Worm (Caenorhabditis elegans) whole organism, L1 larva: ENCODE measurements around the gene vps-53.

Experiments used
- C34B4.2 ChIP-seq: sonication (generic microtip); optimal IDR thresholded peaks from 2 replicates; lab custom pipeline; 2017; ENCODE audit warnings: mild to moderate bottlenecking, missing genetic modification characterization, missing compliant biosample characterization
- alr-1 ChIP-seq: fragments of 200-800 bp; sonication (Bioruptor generic); optimal IDR thresholded peaks from 2 replicates; lab custom pipeline; 2018; ENCODE audit warnings: borderline replicate concordance, mild to moderate bottlenecking, missing genetic modification characterization, missing compliant biosample characterization
- aly-2 ChIP-seq: fragments of 150-350 bp; optimal IDR thresholded peaks from 2 replicates; lab custom pipeline; 2014; ENCODE audit warnings: missing biosample characterization, missing genetic modification characterization
- ama-1 ChIP-seq: fragments of 150-350 bp; optimal IDR thresholded peaks from 2 replicates; lab custom pipeline; 2014
- blmp-1 ChIP-seq: fragments of 150-350 bp; optimal IDR thresholded peaks from 2 replicates; lab custom pipeline; 2014; ENCODE audit warnings: missing biosample characterization, missing genetic modification characterization
- ceh-8 ChIP-seq: fragments of 200-800 bp; sonication (Bioruptor generic); optimal IDR thresholded peaks from 2 replicates; lab custom pipeline; 2018; ENCODE audit warnings: mild to moderate bottlenecking, missing genetic modification characterization, moderate library complexity, missing compliant biosample characterization
- ceh-82 ChIP-seq, 3 experiments: fragments of 150-350 bp in 1 of 3; sonication (generic microtip) in 2 of 3; optimal IDR thresholded peaks; 2 replicates each; lab custom pipeline; 2014 to 2017; ENCODE audit warnings: missing biosample characterization in 3 of 3, missing genetic modification characterization in 3 of 3
- ceh-90 ChIP-seq: sonication (generic microtip); optimal IDR thresholded peaks from 2 replicates; lab custom pipeline; 2016; ENCODE audit warnings: missing genetic modification characterization, missing compliant biosample characterization
- dpl-1 ChIP-seq, 3 experiments: fragments of 150-350 bp in 2 of 3; sonication (generic microtip) in 1 of 3; optimal IDR thresholded peaks; 2 replicates each; lab custom pipeline; 2014 to 2017; ENCODE audit warnings: missing biosample characterization in 3 of 3, missing genetic modification characterization in 3 of 3, missing genetic modification reagents in 3 of 3
- efl-1 ChIP-seq, 4 experiments: fragments of 150-350 bp; optimal IDR thresholded peaks in 3 of 4; peaks in 1 of 4; 1 replicate in 1 of 4; 2 replicates in 3 of 4; lab custom pipeline; 2014; ENCODE audit warnings: missing biosample characterization in 2 of 4, missing genetic modification characterization in 2 of 4, missing genetic modification reagents in 2 of 4
- egl-27 ChIP-seq, 2 experiments: fragments of 150-350 bp in 1 of 2; sonication (generic microtip); optimal IDR thresholded peaks; 3 replicates each; lab custom pipeline; 2017 to 2018; ENCODE audit warnings: missing biosample characterization in 2 of 2, missing genetic modification characterization in 2 of 2, missing genetic modification reagents in 2 of 2
- elt-2 ChIP-seq: sonication (generic microtip); optimal IDR thresholded peaks from 2 replicates; lab custom pipeline; 2016; ENCODE audit warnings: missing genetic modification characterization, mild to moderate bottlenecking, inconsistent platforms, missing compliant biosample characterization, missing genetic modification reagents
- ets-5 ChIP-seq: fragments of 200-800 bp; sonication (Bioruptor generic); IDR thresholded peaks from 2 replicates; pipeline ENCODE4 v1.3.6; 2022; ENCODE audit warnings: missing genetic modification characterization, missing compliant biosample characterization
- fkh-10 ChIP-seq: sonication (generic microtip); optimal IDR thresholded peaks from 2 replicates; lab custom pipeline; 2017; ENCODE audit warnings: missing biosample characterization, missing genetic modification reagents, missing genetic modification characterization
- hlh-17 ChIP-seq: fragments of 200-800 bp; sonication (Bioruptor generic); optimal IDR thresholded peaks from 2 replicates; lab custom pipeline; 2018; ENCODE audit warnings: missing genetic modification characterization, mild to moderate bottlenecking, missing compliant biosample characterization, moderate library complexity, borderline replicate concordance
- hlh-4 ChIP-seq: sonication (generic microtip); optimal IDR thresholded peaks from 2 replicates; lab custom pipeline; 2016; ENCODE audit warnings: mild to moderate bottlenecking, missing genetic modification characterization, missing compliant biosample characterization
- irx-1 ChIP-seq: sonication (generic microtip); optimal IDR thresholded peaks from 2 replicates; lab custom pipeline; 2016; ENCODE audit warnings: missing genetic modification characterization, missing compliant biosample characterization
- isw-1 ChIP-seq: fragments of 200-800 bp; sonication (Bioruptor generic); IDR thresholded peaks from 2 replicates; pipeline ENCODE4 v1.3.6; 2022; ENCODE audit warnings: missing genetic modification characterization, missing compliant biosample characterization
- lin-13 ChIP-seq: fragments of 150-350 bp; optimal IDR thresholded peaks from 2 replicates; lab custom pipeline; 2014; ENCODE audit warnings: missing biosample characterization, missing genetic modification reagents, missing genetic modification characterization
- lin-14 ChIP-seq: fragments of 200-800 bp; sonication (Bioruptor generic); optimal IDR thresholded peaks from 2 replicates; lab custom pipeline; 2018; ENCODE audit warnings: mild to moderate bottlenecking, missing genetic modification characterization, moderate library complexity, missing compliant biosample characterization
- lin-15B ChIP-seq: fragments of 150-350 bp; sonication (generic microtip); optimal IDR thresholded peaks from 3 replicates; lab custom pipeline; 2014; ENCODE audit warnings: missing biosample characterization, missing genetic modification characterization
- lin-35 ChIP-seq, 2 experiments: fragments of 150-350 bp; optimal IDR thresholded peaks; 2 replicates each; lab custom pipeline; 2014; ENCODE audit warnings: missing biosample characterization in 2 of 2, missing genetic modification characterization in 2 of 2, missing genetic modification reagents in 2 of 2
- lin-39 ChIP-seq: fragments of 150-350 bp; optimal IDR thresholded peaks from 2 replicates; lab custom pipeline; 2014; ENCODE audit warnings: missing biosample characterization, missing genetic modification reagents, missing genetic modification characterization
- lir-3 ChIP-seq: sonication (generic microtip); optimal IDR thresholded peaks from 2 replicates; lab custom pipeline; 2016; ENCODE audit warnings: mild to moderate bottlenecking, missing genetic modification characterization, moderate library complexity, missing compliant biosample characterization; ENCODE audit not compliant: poor library complexity
- lsy-2 ChIP-seq, 2 experiments: fragments of 150-350 bp; optimal IDR thresholded peaks; 2 replicates each; lab custom pipeline; 2014; ENCODE audit warnings: missing biosample characterization in 2 of 2, missing genetic modification characterization in 2 of 2
- mep-1 ChIP-seq: fragments of 150-350 bp; optimal IDR thresholded peaks from 2 replicates; lab custom pipeline; 2014; ENCODE audit warnings: missing biosample characterization, missing genetic modification characterization
- nhr-20 ChIP-seq: sonication (generic microtip); optimal IDR thresholded peaks from 2 replicates; lab custom pipeline; 2016; ENCODE audit warnings: mild to moderate bottlenecking, missing genetic modification characterization, missing compliant biosample characterization
- nhr-47 ChIP-seq: sonication (generic microtip); optimal IDR thresholded peaks from 2 replicates; lab custom pipeline; 2016; ENCODE audit warnings: mild to moderate bottlenecking, missing genetic modification characterization, moderate library complexity, missing compliant biosample characterization
- nhr-77 ChIP-seq: fragments of 150-350 bp; optimal IDR thresholded peaks from 2 replicates; lab custom pipeline; 2014; ENCODE audit warnings: missing biosample characterization, missing genetic modification characterization
- nhr-85 ChIP-seq: sonication (generic microtip); peaks from one replicate; lab custom pipeline; 2016; ENCODE audit warnings: missing genetic modification characterization, inconsistent platforms, missing compliant biosample characterization
- nhr-90 ChIP-seq: sonication (generic microtip); optimal IDR thresholded peaks from 2 replicates; lab custom pipeline; 2016; ENCODE audit warnings: mild to moderate bottlenecking, missing genetic modification characterization, missing compliant biosample characterization; ENCODE audit not compliant: poor library complexity
- pax-3 ChIP-seq: fragments of 200-800 bp; sonication (Bioruptor generic); optimal IDR thresholded peaks from 2 replicates; lab custom pipeline; 2018; ENCODE audit warnings: mild to moderate bottlenecking, missing genetic modification characterization, moderate library complexity, missing compliant biosample characterization
- skn-1 ChIP-seq: fragments of 150-350 bp; optimal IDR thresholded peaks from 2 replicates; lab custom pipeline; 2014; ENCODE audit warnings: missing biosample characterization, missing genetic modification characterization
- snu-23 ChIP-seq: sonication (generic microtip); optimal IDR thresholded peaks from 2 replicates; lab custom pipeline; 2016; ENCODE audit warnings: missing genetic modification characterization, missing compliant biosample characterization
- sup-37 ChIP-seq: fragments of 200-800 bp; sonication (Bioruptor generic); optimal IDR thresholded peaks from 2 replicates; lab custom pipeline; 2018; ENCODE audit warnings: mild to moderate bottlenecking, missing genetic modification characterization, missing compliant biosample characterization
- tbx-2 ChIP-seq: sonication (generic microtip); optimal IDR thresholded peaks from 2 replicates; lab custom pipeline; 2016; ENCODE audit warnings: missing genetic modification characterization, missing compliant biosample characterization
- unc-130 ChIP-seq: fragments of 150-350 bp; optimal IDR thresholded peaks from 2 replicates; lab custom pipeline; 2017; ENCODE audit warnings: missing biosample characterization, missing genetic modification characterization, inconsistent platforms
- unc-86 ChIP-seq: sonication (generic microtip); optimal IDR thresholded peaks from 2 replicates; lab custom pipeline; 2016; ENCODE audit warnings: missing genetic modification characterization, missing compliant biosample characterization
- vab-15 ChIP-seq: sonication (generic microtip); optimal IDR thresholded peaks from 2 replicates; lab custom pipeline; 2017; ENCODE audit warnings: missing genotype, mild to moderate bottlenecking, missing genetic modification characterization, missing compliant biosample characterization
- ztf-11 ChIP-seq, 2 experiments: sonication (generic microtip); optimal IDR thresholded peaks; 2 replicates each; lab custom pipeline; 2016 to 2017; ENCODE audit warnings: missing genetic modification characterization in 2 of 2, missing biosample characterization in 1 of 2, missing compliant biosample characterization in 1 of 2

vps-53 gene

DNA sequence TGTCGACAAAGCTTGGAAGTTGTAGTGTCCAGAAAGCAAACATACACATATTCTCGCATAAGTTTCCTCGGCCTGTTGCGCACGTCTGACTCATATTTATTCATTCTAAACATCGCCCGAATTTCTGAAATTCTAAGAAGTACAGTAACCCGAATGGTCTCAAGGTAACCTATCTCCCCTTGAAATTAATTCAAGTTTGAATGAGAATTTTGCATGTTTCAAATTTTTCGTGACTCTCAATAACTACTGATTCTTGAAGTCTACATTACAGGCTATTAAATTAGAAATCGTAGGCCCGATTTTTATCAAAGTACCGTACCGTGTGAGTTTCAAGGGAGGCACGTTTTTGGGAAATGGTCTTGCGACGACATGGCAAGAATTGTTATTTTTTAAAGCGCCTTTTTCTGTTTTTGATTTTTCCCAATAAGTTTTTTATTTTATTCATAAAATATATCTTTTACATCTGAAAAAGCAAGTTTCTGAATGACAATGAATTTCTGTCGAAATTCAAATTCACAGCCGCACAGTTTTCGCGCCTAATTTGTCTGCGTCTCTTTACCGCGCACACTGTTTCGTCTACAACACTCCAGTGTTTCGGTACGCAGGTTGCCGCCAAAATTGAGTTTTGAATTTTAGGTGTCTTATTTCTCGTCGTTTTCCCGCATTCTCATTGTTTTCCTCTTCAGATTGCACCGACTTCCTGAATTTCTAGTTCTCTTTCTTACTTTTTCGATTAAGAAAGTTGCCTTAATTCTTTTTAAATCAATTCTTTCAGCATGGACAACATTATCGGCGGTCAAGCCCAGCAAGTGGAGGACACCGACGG, 36.5 kb upstream of the vps-53 start, which contains the start of the genes R10E11.9 and mcm-6 (continued):
- TF ChIP-seq lin-13 (GFP tag; lab: Kevin White, UChicago) (peak; percentile 26), efl-1 (optimal IDR thresholded peaks at IDR 0.05; lab: Kevin White, UChicago) (peak; percentile 78 to 83), efl-1 (GFP tag; optimal IDR thresholded peaks at IDR 0.05 in 1 of 2; lab: Kevin White, UChicago) (peak; percentile 83 to 97), blmp-1 (tag; lab: Kevin White, UChicago) (peak; percentile 47), ceh-8 (no peak), nhr-85 (peak; percentile 52), egl-27 (tag; optimal IDR thresholded peaks at IDR 0.05; lab: Kevin White, UChicago) (no peak), aly-2 (tag; lab: Kevin White, UChicago) (no peak), dpl-1 (GFP tag; optimal IDR thresholded peaks at IDR 0.05; lab: Kevin White, UChicago) (peak; percentile 87 to 89 (median 88)), nhr-77 (no peak), hlh-4 (tag; lab: Kevin White, UChicago) (no peak), snu-23 (GFP tag; lab: Kevin White, UChicago) (peak; percentile 35), nhr-20 (tag; lab: Kevin White, UChicago) (peak; percentile 42), lin-39 (no peak), ztf-11 (tag; optimal IDR thresholded peaks at IDR 0.05; lab: Kevin White, UChicago) (no peak), skn-1 (peak; percentile 58), unc-86 (no peak), fkh-10 (GFP tag; lab: Kevin White, UChicago) (no peak), nhr-47 (tag; lab: Kevin White, UChicago) (no peak), alr-1 (tag; lab: Kevin White, UChicago) (no peak)
- TF ChIP-seq, all 84 proteins: peak for 17

DNA sequence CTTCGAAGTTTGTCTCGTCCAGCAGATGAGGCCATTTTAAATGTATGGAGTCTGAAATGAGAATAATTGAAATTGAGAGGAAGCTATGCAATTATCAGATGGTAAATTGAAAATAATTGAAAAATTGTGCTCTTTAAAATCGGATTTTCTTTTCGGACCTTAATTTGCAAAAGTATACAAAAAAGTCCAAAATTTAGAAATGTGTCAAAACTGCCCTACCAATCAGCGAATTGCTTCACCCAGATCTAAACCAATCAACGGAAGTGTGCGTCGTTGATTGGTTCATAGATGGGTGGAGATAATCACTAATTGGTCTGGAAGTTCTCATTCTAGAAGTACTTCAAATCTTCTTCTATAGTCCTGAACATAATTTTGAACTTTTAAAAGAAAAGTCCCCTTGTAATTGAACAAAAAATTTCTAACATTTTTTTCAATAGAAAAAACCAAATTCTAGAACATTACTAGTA, 32.3 kb upstream of the vps-53 start, which contains the start of gene R10E11.5:
Gene R10E11.5 (minus strand): TSS at position 51 of the 467 bp plus-strand sequence.
- TF ChIP-seq sup-37 (GFP tag; lab: Kevin White, UChicago) = no peak
- TF ChIP-seq irx-1 (tag; lab: Kevin White, UChicago) = no peak
- no peak for TF ChIP-seq C34B4.2
- no peak for TF ChIP-seq vab-15 (tag; lab: Kevin White, UChicago)
- no peak for TF ChIP-seq isw-1 (GFP tag; lab: Robert Waterston, UW)
- TF ChIP-seq ceh-8 = no peak
- TF ChIP-seq lsy-2 (tag; optimal IDR thresholded peaks at IDR 0.05; lab: Kevin White, UChicago) = no peak
- no peak for TF ChIP-seq nhr-90 (tag; lab: Kevin White, UChicago)
- no peak for TF ChIP-seq mep-1 (tag; lab: Kevin White, UChicago)
- TF ChIP-seq lin-14 (GFP tag; lab: Kevin White, UChicago) = no peak
- TF ChIP-seq tbx-2 = no peak
- no peak for TF ChIP-seq unc-130 (tag; lab: Kevin White, UChicago)
- TF ChIP-seq snu-23 (GFP tag; lab: Kevin White, UChicago) = no peak
- no peak for TF ChIP-seq alr-1 (tag; lab: Kevin White, UChicago)
- TF ChIP-seq ets-5 (GFP tag; lab: Robert Waterston, UW) = no peak

DNA sequence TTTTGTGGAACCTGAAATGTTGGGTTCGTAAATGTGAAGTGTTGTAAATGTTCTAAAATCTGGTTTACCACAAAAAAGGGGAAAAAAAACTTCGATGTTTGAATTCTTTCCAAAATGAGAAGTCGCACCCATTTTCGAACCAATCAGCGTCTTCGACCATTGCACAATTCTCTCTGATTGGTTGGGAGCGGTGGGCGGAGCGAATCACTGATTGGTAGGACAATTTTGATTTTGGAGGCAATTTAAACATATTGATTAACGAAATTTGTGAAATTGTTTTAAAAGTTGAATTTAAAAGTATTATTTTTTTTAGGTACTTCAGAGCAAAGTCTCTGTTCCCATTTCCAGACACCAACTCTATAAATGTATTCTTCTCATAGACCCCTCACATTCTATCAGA, 31.8 kb upstream of the vps-53 start:
- TF ChIP-seq dpl-1 (GFP tag; optimal IDR thresholded peaks at IDR 0.05; lab: Kevin White, UChicago) (no peak), ama-1 (lab: Kevin White, UChicago) (no peak), efl-1 (optimal IDR thresholded peaks at IDR 0.05; lab: Kevin White, UChicago) (no peak), efl-1 (GFP tag; optimal IDR thresholded peaks at IDR 0.05 in 1 of 2; lab: Kevin White, UChicago) (peak in 1 of 2 experiments; percentile 51)

DNA sequence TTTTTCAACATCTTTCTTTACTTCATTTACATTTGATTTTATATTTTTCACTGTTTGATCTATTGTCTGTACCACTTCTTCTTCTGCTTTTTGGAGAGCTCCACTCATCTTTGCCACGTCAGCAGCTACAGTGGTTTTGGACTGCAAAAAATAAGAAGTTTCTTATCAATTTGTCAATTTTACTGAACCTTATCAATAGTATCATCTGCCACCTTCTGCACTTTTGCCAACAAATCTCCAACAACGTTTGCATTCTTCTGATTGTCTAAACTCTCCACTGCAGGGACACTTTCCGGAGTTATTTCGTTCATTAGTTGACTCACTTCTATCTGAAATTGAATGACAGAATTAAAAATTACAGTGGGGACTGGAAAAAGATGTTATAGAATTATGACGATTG, 29.5 kb upstream of the vps-53 start:
- TF ChIP-seq ztf-11 (tag; optimal IDR thresholded peaks at IDR 0.05; lab: Kevin White, UChicago) (no peak), lir-3 (tag; lab: Kevin White, UChicago) (no peak), hlh-17 (GFP tag; lab: Kevin White, UChicago) (no peak), snu-23 (GFP tag; lab: Kevin White, UChicago) (no peak), ceh-82 (tag; optimal IDR thresholded peaks at IDR 0.05; lab: Kevin White, UChicago) (no peak), lin-35 (GFP tag; optimal IDR thresholded peaks at IDR 0.05; lab: Kevin White, UChicago) (peak in 1 of 2 experiments; percentile 15), pax-3 (tag; lab: Kevin White, UChicago) (no peak), ceh-90 (tag; lab: Kevin White, UChicago) (no peak), tbx-2 (no peak), elt-2 (tag; lab: Kevin White, UChicago) (peak; percentile 56), lin-15B (tag; lab: Kevin White, UChicago) (no peak)
- TF ChIP-seq, all 84 proteins: peak for 2
